Worm (Caenorhabditis elegans) whole organism, L1 larva: ENCODE data around the gene let-716.

ENCODE experiments used
- dpl-1 ChIP-seq, 3 experiments: fragments of 150-350 bp in 2 of 3; sonication (generic microtip) in 1 of 3; optimal IDR thresholded peaks; 2 replicates each; lab custom pipeline; 2014 to 2017; ENCODE audit warnings: missing biosample characterization in 3 of 3, missing genetic modification characterization in 3 of 3, missing genetic modification reagents in 3 of 3
- lir-3 ChIP-seq: sonication (generic microtip); optimal IDR thresholded peaks from 2 replicates; lab custom pipeline; 2016; ENCODE audit warnings: mild to moderate bottlenecking, missing genetic modification characterization, moderate library complexity, missing compliant biosample characterization; ENCODE audit not compliant: poor library complexity
- mab-9 ChIP-seq: fragments of 200-800 bp; sonication (Bioruptor generic); IDR thresholded peaks from 2 replicates; pipeline ENCODE4 v1.3.6; 2022; ENCODE audit warnings: missing genetic modification reagents, missing genetic modification characterization, missing compliant biosample characterization
- mdl-1 ChIP-seq, 2 experiments: fragments of 150-350 bp; optimal IDR thresholded peaks; 2 replicates each; lab custom pipeline; 2014 to 2017; ENCODE audit warnings: missing biosample characterization in 2 of 2, missing genetic modification characterization in 2 of 2, inconsistent platforms in 1 of 2
- nhr-90 ChIP-seq: sonication (generic microtip); optimal IDR thresholded peaks from 2 replicates; lab custom pipeline; 2016; ENCODE audit warnings: mild to moderate bottlenecking, missing genetic modification characterization, missing compliant biosample characterization; ENCODE audit not compliant: poor library complexity
- pax-3 ChIP-seq: fragments of 200-800 bp; sonication (Bioruptor generic); optimal IDR thresholded peaks from 2 replicates; lab custom pipeline; 2018; ENCODE audit warnings: mild to moderate bottlenecking, missing genetic modification characterization, moderate library complexity, missing compliant biosample characterization
- zag-1 ChIP-seq: fragments of 150-350 bp; optimal IDR thresholded peaks from 2 replicates; lab custom pipeline; 2014; ENCODE audit warnings: missing biosample characterization, missing genetic modification characterization

DNA sequence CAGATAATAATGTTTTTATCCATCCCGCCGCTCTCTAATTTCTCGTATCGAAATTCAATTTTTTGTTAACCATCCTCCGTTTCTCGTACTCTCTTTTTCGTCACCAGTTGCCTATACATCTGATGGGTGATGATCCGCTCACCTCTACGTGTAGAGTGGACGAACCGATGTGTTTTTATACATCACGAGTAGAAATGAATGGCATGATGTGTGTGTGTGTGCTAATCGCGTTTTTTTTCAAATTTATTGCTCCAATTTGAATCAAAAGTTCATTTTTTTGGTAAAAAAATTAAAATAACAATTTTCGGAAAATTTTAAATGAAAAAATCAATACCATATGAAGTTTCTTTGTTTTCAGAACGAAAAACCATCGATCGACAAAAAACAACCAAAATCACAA lies 27.3 kb upstream of the let-716 start:
- no peak for TF ChIP-seq lir-3 (tag; lab: Kevin White, UChicago)
- no peak for TF ChIP-seq pax-3 (tag; lab: Kevin White, UChicago)
- no peak for TF ChIP-seq dpl-1 (GFP tag; optimal IDR thresholded peaks at IDR 0.05; lab: Kevin White, UChicago)
- TF ChIP-seq zag-1 (tag; lab: Kevin White, UChicago), result no peak
- TF ChIP-seq mdl-1 (tag; optimal IDR thresholded peaks at IDR 0.05; lab: Kevin White, UChicago), result no peak
- TF ChIP-seq mab-9 (GFP tag; lab: Robert Waterston, UW), result no peak
- no peak for TF ChIP-seq nhr-90 (tag; lab: Kevin White, UChicago)
